Fruit fly (Drosophila melanogaster): ENCODE results near the gene CG43739.

CG43739 gene

DNA sequence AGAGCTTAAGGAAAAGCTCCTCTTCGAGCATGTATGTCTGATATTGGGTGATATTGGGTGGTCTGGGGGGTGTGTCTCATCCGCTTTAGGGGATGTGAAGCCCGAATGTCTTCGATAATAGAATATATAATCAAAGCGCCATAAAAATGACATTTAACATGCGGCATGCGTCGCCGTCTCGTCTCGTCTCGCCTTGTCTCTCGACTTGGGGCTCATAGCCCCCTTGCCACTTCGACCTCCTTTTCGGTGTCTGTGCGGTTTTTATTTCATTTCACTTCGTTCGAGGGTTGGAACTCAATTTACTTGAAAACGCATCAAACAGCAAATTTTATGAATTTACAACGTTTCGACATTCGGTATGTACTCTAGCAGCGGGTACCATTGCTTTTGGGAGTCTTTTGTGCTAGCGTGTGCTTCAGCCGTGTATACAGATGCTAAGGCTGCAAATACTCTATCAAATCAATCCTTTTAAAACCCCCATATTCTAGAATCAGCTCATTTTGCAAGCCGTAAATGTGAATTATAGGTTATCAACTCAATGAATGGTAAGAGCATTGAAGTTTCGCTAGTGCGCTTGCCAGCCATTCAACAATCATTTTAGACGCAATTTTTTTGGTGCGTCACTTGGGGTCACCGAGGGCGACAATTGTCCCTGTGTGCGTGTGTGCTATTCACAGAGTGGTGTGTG, 31.8 kb upstream of the CG43739 start (continued):
- TF ChIP-seq vfl (GFP tag; optimal IDR thresholded peaks at IDR 0.05) (no peak), her (GFP tag; optimal IDR thresholded peaks at IDR 0.05) (no peak), lola (GFP tag; optimal IDR thresholded peaks at IDR 0.05) (no peak), schlank (tag; optimal IDR thresholded peaks at IDR 0.05) (no peak), gcm (GFP tag; optimal IDR thresholded peaks at IDR 0.05) (no peak), CHES-1-like (GFP tag; optimal IDR thresholded peaks at IDR 0.05) (no peak), crc (GFP tag; optimal IDR thresholded peaks at IDR 0.05) (no peak), fd102C (GFP tag; optimal IDR thresholded peaks at IDR 0.05) (no peak), CG9932 (GFP tag; IDR thresholded peaks at IDR 0.05) (no peak), CG32532 (GFP tag; IDR thresholded peaks at IDR 0.05) (peak; percentile 36; the same call in 1 of the 2 replicates), Myb (GFP tag; optimal IDR thresholded peaks at IDR 0.05) (no peak), CG3726 (GFP tag; IDR thresholded peaks at IDR 0.05) (no peak), Oli (tag; optimal IDR thresholded peaks at IDR 0.05) (peak; percentile 61), CG10543 (GFP tag; optimal IDR thresholded peaks at IDR 0.05) (no peak), gfzf (GFP tag; optimal IDR thresholded peaks at IDR 0.05) (no peak), aop (GFP tag; IDR thresholded peaks at IDR 0.05) (no peak), CG18476 (GFP tag; optimal IDR thresholded peaks at IDR 0.05) (peak; percentile 11), CG17361 (GFP tag; IDR thresholded peaks at IDR 0.05) (no peak), sqz (GFP tag; optimal IDR thresholded peaks at IDR 0.05) (peak; percentile 55), Blimp-1 (GFP tag; optimal IDR thresholded peaks at IDR 0.05) (peak; percentile 35), CG6689 (GFP tag; IDR thresholded peaks at IDR 0.05) (peak; percentile 56), btn (GFP tag; optimal IDR thresholded peaks at IDR 0.05) (peak; percentile 24), fu2 (GFP tag; optimal IDR thresholded peaks at IDR 0.05) (no peak), Doc2 (GFP tag; IDR thresholded peaks at IDR 0.05) (no peak), chif (GFP tag; optimal IDR thresholded peaks at IDR 0.05) (peak; percentile 1 to 57), Adf1 (GFP tag; IDR thresholded peaks at IDR 0.05) (0 out of 2 replicates have a peak, but pooled peaks have one; percentile 20), twi (tag; optimal IDR thresholded peaks at IDR 0.05) (no peak), NfI (GFP tag; optimal IDR thresholded peaks at IDR 0.05) (peak; percentile 27), CG17912 (GFP tag; optimal IDR thresholded peaks at IDR 0.05) (no peak), D19B (GFP tag; optimal IDR thresholded peaks at IDR 0.05) (no peak), CG1792 (GFP tag; optimal IDR thresholded peaks at IDR 0.05) (peak; percentile 31), Doc3 (GFP tag; IDR thresholded peaks at IDR 0.05; ENCODE audit: partially characterized antibody) (no peak), CG11696 (GFP tag; IDR thresholded peaks at IDR 0.05) (no peak), Lpt (GFP tag; optimal IDR thresholded peaks at IDR 0.05) (no peak), cwo (GFP tag; optimal IDR thresholded peaks at IDR 0.05) (no peak), CG14710 (tag; optimal IDR thresholded peaks at IDR 0.05) (no peak), tna (GFP tag; IDR thresholded peaks at IDR 0.05; ENCODE audit: partially characterized antibody) (no peak), Fer3 (tag; optimal IDR thresholded peaks at IDR 0.05) (peak; percentile 13), mirr (GFP tag; optimal IDR thresholded peaks at IDR 0.05) (peak; percentile 0), CG2875 (GFP tag; optimal IDR thresholded peaks at IDR 0.05) (no peak), CG17359 (tag; optimal IDR thresholded peaks at IDR 0.05) (peak; percentile 33), dimm (GFP tag; IDR thresholded peaks at IDR 0.05) (no peak; the same call in 1 of the 2 replicates), CG13775 (GFP tag; optimal IDR thresholded peaks at IDR 0.05) (peak; percentile 3), CG10209 (GFP tag; optimal IDR thresholded peaks at IDR 0.05) (peak; percentile 40), CG34376 (GFP tag; optimal IDR thresholded peaks at IDR 0.05) (no peak), CG15011 (GFP tag; optimal IDR thresholded peaks at IDR 0.05) (no peak), CG4854 (GFP tag; optimal IDR thresholded peaks at IDR 0.05) (no peak), oc (tag; optimal IDR thresholded peaks at IDR 0.05) (peak; percentile 63), CG30431 (GFP tag; optimal IDR thresholded peaks at IDR 0.05) (no peak)
